Worm (Caenorhabditis elegans) whole organism, L4/young adult: ENCODE results near the gene W04G3.11.

ENCODE experiments used
- W03F9.2 ChIP-seq: fragments of 150-350 bp; optimal IDR thresholded peaks from 2 replicates; lab custom pipeline; 2014; ENCODE audit warnings: missing biosample characterization, missing genetic modification characterization
- dao-5 ChIP-seq: sonication (generic microtip); optimal IDR thresholded peaks from 2 replicates; lab custom pipeline; 2016; ENCODE audit warnings: missing genotype, missing genetic modification characterization, moderate library complexity, missing compliant biosample characterization
- him-1 ChIP-seq: sonication (generic microtip); optimal IDR thresholded peaks from 2 replicates; lab custom pipeline; 2016; ENCODE audit warnings: missing genotype, missing genetic modification reagents, missing genetic modification characterization, missing compliant biosample characterization

DNA sequence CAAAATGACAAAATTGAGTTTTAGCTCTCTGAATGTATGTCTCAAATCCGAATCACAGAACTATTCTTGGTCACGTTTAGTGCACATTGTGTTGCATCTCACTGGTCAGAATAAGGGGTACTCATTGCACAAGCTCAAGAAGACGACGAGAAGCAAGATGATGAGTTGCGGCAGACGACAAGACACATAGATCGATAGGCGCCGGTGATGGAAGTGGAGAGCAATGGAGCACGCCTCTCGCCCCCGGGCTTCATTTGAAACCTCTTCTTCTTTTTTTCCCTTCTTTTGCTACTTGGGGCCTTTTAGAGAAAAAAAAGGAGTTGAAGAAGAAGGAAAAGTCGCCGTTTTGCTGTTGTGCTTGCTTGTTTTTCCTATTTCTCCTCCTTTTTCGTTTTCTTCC lies 20.7 kb upstream of the W04G3.11 start, which contains the start of gene apt-9:
- TF ChIP-seq W03F9.2 (no peak), him-1 (tag; lab: Kevin White, UChicago) (no peak), dao-5 (tag; lab: Kevin White, UChicago) (no peak)
